Fruit fly (Drosophila melanogaster) whole organism, embryonic: Measurements from ENCODE around the gene CG2617.

Source experiments
- Asciz ChIP-seq: fragments of 200-800 bp; sonication (Bioruptor generic); optimal IDR thresholded peaks from 2 replicates; lab custom pipeline; 2017; ENCODE audit warnings: missing biosample characterization, mild to moderate bottlenecking, missing genetic modification characterization, missing genetic modification reagents
- BtbVII ChIP-seq: fragments of 200-800 bp; sonication (Bioruptor generic); optimal IDR thresholded peaks from 3 replicates; lab custom pipeline; 2017; ENCODE audit warnings: missing biosample characterization, mild to moderate bottlenecking, missing genetic modification characterization
- CG10147 ChIP-seq: fragments of 200-800 bp; sonication (Bioruptor generic); optimal IDR thresholded peaks from 2 replicates; lab custom pipeline; 2019; ENCODE audit warnings: missing biosample characterization, mild to moderate bottlenecking, missing genetic modification characterization, moderate library complexity
- CG11398 ChIP-seq: fragments of 200-800 bp; sonication (Bioruptor generic); optimal IDR thresholded peaks from 2 replicates; lab custom pipeline; 2016; ENCODE audit warnings: missing biosample characterization, missing genetic modification characterization
- CG12391 ChIP-seq: fragments of 200-800 bp; sonication (Bioruptor generic); optimal IDR thresholded peaks from 3 replicates; lab custom pipeline; 2018; ENCODE audit warnings: missing biosample characterization, mild to moderate bottlenecking, missing genetic modification characterization, moderate library complexity
- CG13424 ChIP-seq: fragments of 200-800 bp; sonication (Bioruptor generic); optimal IDR thresholded peaks from 2 replicates; lab custom pipeline; 2019; ENCODE audit warnings: missing biosample characterization, mild to moderate bottlenecking, missing genetic modification characterization, moderate library complexity
- CG13775 ChIP-seq: fragments of 200-800 bp; sonication (Bioruptor generic); optimal IDR thresholded peaks from 3 replicates; lab custom pipeline; 2017; ENCODE audit warnings: missing biosample characterization, mild to moderate bottlenecking, missing genetic modification characterization
- CG14710 ChIP-seq: fragments of 200-800 bp; sonication (Bioruptor generic); optimal IDR thresholded peaks from 3 replicates; lab custom pipeline; 2019; ENCODE audit warnings: missing biosample characterization, mild to moderate bottlenecking, missing genetic modification characterization, moderate library complexity
- CG17802 ChIP-seq: fragments of 200-800 bp; sonication (Bioruptor generic); optimal IDR thresholded peaks from 2 replicates; lab custom pipeline; 2018; ENCODE audit warnings: missing biosample characterization, mild to moderate bottlenecking, missing genetic modification characterization, moderate library complexity
- CG1792 ChIP-seq: fragments of 200-800 bp; sonication (Bioruptor generic); optimal IDR thresholded peaks from 2 replicates; lab custom pipeline; 2016; ENCODE audit warnings: missing biosample characterization, missing genetic modification characterization
- CG18619 ChIP-seq: fragments of 200-800 bp; sonication (Bioruptor generic); optimal IDR thresholded peaks from 3 replicates; lab custom pipeline; 2017; ENCODE audit warnings: missing biosample characterization, mild to moderate bottlenecking, missing genetic modification characterization
- CG2116 ChIP-seq: fragments of 200-800 bp; sonication (Bioruptor generic); optimal IDR thresholded peaks from 3 replicates; lab custom pipeline; 2018; ENCODE audit warnings: missing biosample characterization, mild to moderate bottlenecking, missing genetic modification characterization
- CG30020 ChIP-seq: fragments of 200-800 bp; optimal IDR thresholded peaks from 2 replicates; lab custom pipeline; 2019; ENCODE audit warnings: missing biosample characterization, mild to moderate bottlenecking, missing genetic modification characterization, moderate library complexity
- CG3065 ChIP-seq: fragments of 200-800 bp; sonication (Bioruptor generic); optimal IDR thresholded peaks from 2 replicates; lab custom pipeline; 2016; ENCODE audit warnings: missing biosample characterization, missing genetic modification characterization
- CG3407 ChIP-seq: fragments of 200-800 bp; sonication (Bioruptor generic); optimal IDR thresholded peaks from 2 replicates; lab custom pipeline; 2018; ENCODE audit warnings: missing biosample characterization, mild to moderate bottlenecking, missing genetic modification characterization
- CG7271 ChIP-seq: fragments of 200-800 bp; sonication (Bioruptor generic); optimal IDR thresholded peaks from 2 replicates; lab custom pipeline; 2018; ENCODE audit warnings: missing biosample characterization, mild to moderate bottlenecking, missing genetic modification characterization, moderate library complexity
- CG7357 ChIP-seq: fragments of 200-800 bp; sonication (Bioruptor generic); IDR thresholded peaks from 3 replicates; pipeline ENCODE4 v1.3.6; 2022; ENCODE audit warnings: missing biosample characterization, missing genetic modification characterization
- CG8290 ChIP-seq, 3 experiments: fragments of 200-800 bp; sonication (Bioruptor generic); optimal IDR thresholded peaks; 2 replicates each; lab custom pipeline; 2016 to 2019; ENCODE audit warnings: missing biosample characterization in 3 of 3, missing genetic modification characterization in 3 of 3, mild to moderate bottlenecking in 2 of 3, moderate library complexity in 1 of 3
- CG8765 ChIP-seq: fragments of 200-800 bp; sonication (Bioruptor generic); IDR thresholded peaks from 2 replicates; pipeline ENCODE4 v1.3.6; 2022; ENCODE audit warnings: missing biosample characterization, missing genetic modification characterization
- CoRest ChIP-seq: fragments of 200-800 bp; sonication (Bioruptor generic); optimal IDR thresholded peaks from 3 replicates; lab custom pipeline; 2018; ENCODE audit warnings: missing biosample characterization, mild to moderate bottlenecking, missing genetic modification characterization, moderate library complexity
- Dip2 ChIP-seq: fragments of 200-800 bp; sonication (Bioruptor generic); IDR thresholded peaks from 2 replicates; pipeline ENCODE4 v1.3.6; 2022; ENCODE audit warnings: missing biosample characterization, missing genetic modification characterization
- Dll ChIP-seq: fragments of 200-800 bp; sonication (Bioruptor generic); IDR thresholded peaks from 4 replicates; pipeline ENCODE4 v1.3.6; 2022; ENCODE audit warnings: missing biosample characterization, missing genetic modification characterization; ENCODE audit not compliant: partially characterized antibody
- Ets97D ChIP-seq: fragments of 200-800 bp; sonication (Bioruptor generic); optimal IDR thresholded peaks from 3 replicates; lab custom pipeline; 2016; ENCODE audit warnings: missing biosample characterization, missing genetic modification characterization
- H2.0 ChIP-seq: fragments of 200-800 bp; sonication (Bioruptor generic); IDR thresholded peaks from 2 replicates; pipeline ENCODE4 v1.3.6; 2022; ENCODE audit warnings: missing biosample characterization, missing genetic modification characterization
- HLH3B ChIP-seq: fragments of 200-800 bp; sonication (Bioruptor generic); IDR thresholded peaks from 2 replicates; pipeline ENCODE4 v1.3.6; 2022; ENCODE audit warnings: missing biosample characterization, missing genetic modification characterization
- Lpt ChIP-seq: fragments of >200 bp; optimal IDR thresholded peaks from 2 replicates; lab custom pipeline; 2018; ENCODE audit warnings: missing biosample characterization, missing genetic modification characterization
- Mad ChIP-seq: fragments of 200-800 bp; sonication (Bioruptor generic); optimal IDR thresholded peaks from 2 replicates; lab custom pipeline; 2016; ENCODE audit warnings: missing biosample characterization, missing genetic modification characterization
- Med ChIP-seq: fragments of 200-800 bp; sonication (Bioruptor generic); peaks from one replicate; lab custom pipeline; 2016; ENCODE audit warnings: missing biosample characterization, missing genetic modification characterization, mild to moderate bottlenecking, inconsistent platforms, moderate library complexity
- Neu2 ChIP-seq: fragments of 200-800 bp; sonication (Bioruptor generic); optimal IDR thresholded peaks from 3 replicates; lab custom pipeline; 2016; ENCODE audit warnings: missing biosample characterization, missing genetic modification characterization, borderline replicate concordance
- Pdp1 ChIP-seq, 2 experiments: fragments of 200-800 bp; sonication (Bioruptor generic); optimal IDR thresholded peaks; 3 replicates each; lab custom pipeline; 2016; ENCODE audit warnings: missing biosample characterization in 2 of 2, missing genetic modification characterization in 2 of 2, mild to moderate bottlenecking in 1 of 2, moderate library complexity in 1 of 2
- Side ChIP-seq: fragments of 200-800 bp; sonication (Bioruptor generic); optimal IDR thresholded peaks from 2 replicates; lab custom pipeline; 2016; ENCODE audit warnings: missing biosample characterization, missing genetic modification characterization
- az2 ChIP-seq: fragments of 200-800 bp; sonication (Bioruptor generic); optimal IDR thresholded peaks from 3 replicates; lab custom pipeline; 2016; ENCODE audit warnings: missing biosample characterization, missing genetic modification characterization
- cas ChIP-seq: fragments of 200-800 bp; sonication (Bioruptor generic); IDR thresholded peaks from 2 replicates; pipeline ENCODE4 v1.3.6; 2022; ENCODE audit warnings: missing biosample characterization, missing genetic modification characterization
- corto ChIP-seq: fragments of 200-800 bp; sonication (Bioruptor generic); optimal IDR thresholded peaks from 2 replicates; lab custom pipeline; 2016; ENCODE audit warnings: missing biosample characterization, mild to moderate bottlenecking, missing genetic modification characterization, moderate library complexity
- fu2 ChIP-seq: fragments of 200-800 bp; sonication (Bioruptor generic); optimal IDR thresholded peaks from 2 replicates; lab custom pipeline; 2016; ENCODE audit warnings: missing biosample characterization, missing genetic modification characterization
- grau ChIP-seq: fragments of 200-800 bp; optimal IDR thresholded peaks from 3 replicates; lab custom pipeline; 2019; ENCODE audit warnings: missing biosample characterization, mild to moderate bottlenecking, missing genetic modification characterization, moderate library complexity
- gsb-n ChIP-seq: fragments of 200-800 bp; sonication (Bioruptor generic); optimal IDR thresholded peaks from 3 replicates; lab custom pipeline; 2018; ENCODE audit warnings: missing biosample characterization, mild to moderate bottlenecking, missing genetic modification characterization
- h ChIP-seq: fragments of >200 bp; optimal IDR thresholded peaks from 2 replicates; lab custom pipeline; 2017
- her ChIP-seq: fragments of 200-800 bp; sonication (Bioruptor generic); optimal IDR thresholded peaks from 2 replicates; lab custom pipeline; 2016; ENCODE audit warnings: missing biosample characterization, missing genetic modification characterization
- otp ChIP-seq: fragments of 200-800 bp; sonication (Bioruptor generic); IDR thresholded peaks from 3 replicates; pipeline ENCODE4, ENCODE4 v1.3.6; 2022; ENCODE audit warnings: missing biosample characterization, missing genetic modification characterization
- pum ChIP-seq: fragments of 200-800 bp; sonication (Bioruptor generic); optimal IDR thresholded peaks from 2 replicates; lab custom pipeline; 2016; ENCODE audit warnings: missing biosample characterization, missing genetic modification characterization
- sens ChIP-seq: fragments of 200-800 bp; sonication (Bioruptor generic); peaks from one replicate; lab custom pipeline; 2016; ENCODE audit warnings: missing biosample characterization, missing genetic modification characterization
- seq ChIP-seq: fragments of 200-800 bp; sonication (Bioruptor generic); IDR thresholded peaks from 2 replicates; pipeline ENCODE4 v1.3.6; 2022; ENCODE audit warnings: missing biosample characterization, missing genetic modification characterization
- ssp ChIP-seq: fragments of 200-800 bp; sonication (Bioruptor generic); IDR thresholded peaks from 2 replicates; pipeline ENCODE4 v1.3.6; 2022; ENCODE audit warnings: missing biosample characterization, missing genetic modification characterization
- sug ChIP-seq: fragments of 200-800 bp; optimal IDR thresholded peaks from 2 replicates; lab custom pipeline; 2019; ENCODE audit warnings: missing biosample characterization, mild to moderate bottlenecking, missing genetic modification characterization, moderate library complexity
- tgo ChIP-seq: fragments of 200-800 bp; sonication (Bioruptor generic); IDR thresholded peaks from 3 replicates; pipeline ENCODE4 v1.3.6; 2022; ENCODE audit warnings: missing biosample characterization, missing genetic modification characterization
- tio ChIP-seq: fragments of 200-800 bp; sonication (Bioruptor generic); optimal IDR thresholded peaks from 2 replicates; lab custom pipeline; 2017; ENCODE audit warnings: missing biosample characterization, missing genetic modification characterization, inconsistent platforms
- trem ChIP-seq: fragments of 200-800 bp; optimal IDR thresholded peaks from 3 replicates; lab custom pipeline; 2019; ENCODE audit warnings: missing biosample characterization, mild to moderate bottlenecking, missing genetic modification characterization, moderate library complexity
- twi ChIP-seq: fragments of 200-800 bp; optimal IDR thresholded peaks from 2 replicates; lab custom pipeline; 2019; ENCODE audit warnings: missing biosample characterization, mild to moderate bottlenecking, missing genetic modification characterization, moderate library complexity
- vnd ChIP-seq: fragments of 200-800 bp; sonication (Bioruptor generic); IDR thresholded peaks from 3 replicates; pipeline ENCODE4 v1.3.6; 2022; ENCODE audit warnings: missing biosample characterization, missing genetic modification characterization; ENCODE audit not compliant: partially characterized antibody
- wor ChIP-seq: fragments of 200-800 bp; sonication (Bioruptor generic); IDR thresholded peaks from 2 replicates; pipeline ENCODE4 v1.3.6; 2022; ENCODE audit warnings: missing biosample characterization, missing genetic modification characterization

Gene CG2617

dm6 chr2L:20647240-20647908, 34.8 kb upstream of the CG2617 start (continued):
- no peak for TF ChIP-seq CG17802 (tag; lab: Kevin White, UChicago)
- no peak for TF ChIP-seq CG7271 (tag; lab: Kevin White, UChicago)
- TF ChIP-seq CG7357 (GFP tag; lab: Robert Waterston, UW): no peak
- TF ChIP-seq CG18619 (GFP tag; lab: Kevin White, UChicago): no peak
- TF ChIP-seq CG2116 (GFP tag; lab: Kevin White, UChicago): peak; percentile 24
- no peak for TF ChIP-seq Mad (GFP tag; lab: Kevin White, UChicago)
- TF ChIP-seq her (GFP tag; lab: Kevin White, UChicago): peak; percentile 5
- peak; percentile 49 for TF ChIP-seq trem (tag; lab: Kevin White, UChicago)
- no peak for TF ChIP-seq tio
- TF ChIP-seq CG3065 (GFP tag; lab: Kevin White, UChicago): no peak
- peak; percentile 49 for TF ChIP-seq CG12391 (tag; lab: Kevin White, UChicago)
- TF ChIP-seq Dll (GFP tag; lab: Robert Waterston, UW): no peak
- TF ChIP-seq fu2 (GFP tag; lab: Kevin White, UChicago): peak; percentile 49
- no peak for TF ChIP-seq CG8765 (GFP tag; lab: Robert Waterston, UW)
- no peak for TF ChIP-seq BtbVII
- no peak for TF ChIP-seq Lpt (GFP tag; lab: Kevin White, UChicago)
- no peak for TF ChIP-seq az2
- no peak for TF ChIP-seq corto (GFP tag; lab: Kevin White, UChicago)
- no peak for TF ChIP-seq Neu2
- TF ChIP-seq pum (GFP tag; lab: Kevin White, UChicago): no peak
- TF ChIP-seq grau: peak; percentile 15
- TF ChIP-seq CG1792 (GFP tag; lab: Kevin White, UChicago): no peak
- no peak for TF ChIP-seq Dip2 (GFP tag; lab: Robert Waterston, UW)
- TF ChIP-seq vnd (GFP tag; lab: Robert Waterston, UW): no peak
- TF ChIP-seq sens: peak; percentile 74
- TF ChIP-seq tgo: no peak
- TF ChIP-seq CG11398 (GFP tag; lab: Kevin White, UChicago): no peak
- peak; percentile 4 for TF ChIP-seq CG30020 (tag; lab: Kevin White, UChicago)
- no peak for TF ChIP-seq h (lab: Kevin White, UChicago)
- peak; percentile 21 for TF ChIP-seq CoRest
- TF ChIP-seq Side: no peak
- no peak for TF ChIP-seq Asciz (GFP tag; lab: Kevin White, UChicago)
- TF ChIP-seq CG10147 (GFP tag; lab: Kevin White, UChicago): peak; percentile 4
- TF ChIP-seq seq (GFP tag; lab: Robert Waterston, UW): no peak
- TF ChIP-seq HLH3B (GFP tag; lab: Robert Waterston, UW): no peak
- peak; percentile 82 for TF ChIP-seq Med
- peak; percentile 55 for TF ChIP-seq Ets97D (GFP tag; lab: Kevin White, UChicago)
- peak; percentile 11 for TF ChIP-seq CG13775
- no peak for TF ChIP-seq gsb-n
- no peak for TF ChIP-seq wor (GFP tag; lab: Robert Waterston, UW)
- TF ChIP-seq CG8290 (GFP tag; optimal IDR thresholded peaks at IDR 0.05; lab: Kevin White, UChicago): no peak
- no peak for TF ChIP-seq CG8290 (tag; optimal IDR thresholded peaks at IDR 0.05; lab: Kevin White, UChicago)
- TF ChIP-seq cas (GFP tag; lab: Robert Waterston, UW): no peak
- TF ChIP-seq H2.0 (GFP tag; lab: Robert Waterston, UW): no peak
- peak; percentile 24 for TF ChIP-seq CG14710 (tag; lab: Kevin White, UChicago)
- TF ChIP-seq otp (GFP tag; lab: Robert Waterston, UW): no peak
- TF ChIP-seq twi (tag; lab: Kevin White, UChicago): peak; percentile 1
- TF ChIP-seq ssp (GFP tag; lab: Robert Waterston, UW): no peak
- no peak for TF ChIP-seq CG13424
- peak; percentile 15 for TF ChIP-seq sug (tag; lab: Kevin White, UChicago)
- peak in 1 of 2 experiments; percentile 90 for TF ChIP-seq Pdp1 (GFP tag; optimal IDR thresholded peaks at IDR 0.05; lab: Kevin White, UChicago)
- no peak for TF ChIP-seq CG3407 (GFP tag; lab: Kevin White, UChicago)
